Worm (Caenorhabditis elegans) whole organism, early embryonic: ENCODE data around the gene T23F2.2.

Source experiments
- aly-1 ChIP-seq: sonication (generic microtip); optimal IDR thresholded peaks from 2 replicates; lab custom pipeline; 2016; ENCODE audit warnings: missing genetic modification characterization, missing compliant biosample characterization
- ama-1 ChIP-seq: fragments of 150-350 bp; optimal IDR thresholded peaks from 2 replicates; lab custom pipeline; 2014
- ceh-36 ChIP-seq: sonication (generic microtip); optimal IDR thresholded peaks from 2 replicates; lab custom pipeline; 2016; ENCODE audit warnings: missing genetic modification characterization, inconsistent platforms, missing compliant biosample characterization
- pes-1 ChIP-seq: fragments of 200-800 bp; sonication (Bioruptor generic); IDR thresholded peaks from 2 replicates; pipeline ENCODE4 v1.3.6; 2022; ENCODE audit warnings: missing genetic modification reagents, missing genetic modification characterization, missing compliant biosample characterization
- scrt-1 ChIP-seq: fragments of 200-800 bp; sonication (Bioruptor generic); IDR thresholded peaks from 2 replicates; pipeline ENCODE4 v1.3.6; 2022; ENCODE audit warnings: missing genetic modification characterization, missing compliant biosample characterization
- tbx-11 ChIP-seq: fragments of 200-800 bp; sonication (Bioruptor generic); IDR thresholded peaks from 2 replicates; pipeline ENCODE4 v1.3.6; 2022; ENCODE audit warnings: missing genetic modification characterization, missing compliant biosample characterization
- tbx-37 ChIP-seq: fragments of 200-800 bp; sonication (Bioruptor generic); conservative IDR thresholded peaks from 2 replicates; pipeline ENCODE4 v1.3.6; 2022; ENCODE audit warnings: missing genetic modification reagents, missing genetic modification characterization, missing compliant biosample characterization

DNA sequence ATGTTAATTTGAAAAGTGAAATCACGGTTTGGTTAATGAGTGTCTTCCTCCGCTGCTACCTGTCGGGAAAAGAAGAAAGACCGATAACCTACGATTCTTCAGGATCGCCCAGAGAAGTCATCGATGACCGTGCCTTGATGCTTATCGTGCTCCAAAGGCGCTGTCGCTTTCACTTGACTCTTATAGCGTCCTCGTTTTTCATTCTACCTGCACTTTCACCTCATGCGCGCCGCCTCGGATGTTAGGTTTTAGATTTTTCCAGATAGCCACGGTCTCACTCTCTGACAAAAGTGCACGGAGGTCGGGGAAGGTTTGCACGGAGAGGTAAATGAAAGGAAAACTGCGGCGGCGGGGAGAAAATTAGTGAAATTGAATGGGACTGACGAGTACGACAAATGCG, 16.2 kb downstream of the T23F2.2 start:
- TF ChIP-seq ama-1 (lab: Kevin White, UChicago) (no peak), tbx-37 (GFP tag; lab: Robert Waterston, UW) (no peak), scrt-1 (no peak), ceh-36 (tag; lab: Kevin White, UChicago) (no peak), tbx-11 (GFP tag; lab: Robert Waterston, UW) (no peak), aly-1 (tag; lab: Kevin White, UChicago) (no peak), pes-1 (no peak)
